Fruit fly (Drosophila melanogaster): ENCODE measurements around the gene Npc2h.

Gene Npc2h

dm6 chr3R:30733081-30733480, 13.0 kb downstream of the Npc2h start (continued):
- TF ChIP-seq CG8924 (tag; optimal IDR thresholded peaks at IDR 0.05) (peak; percentile 36), bsh (GFP tag; optimal IDR thresholded peaks at IDR 0.05) (peak in 1 of 2 experiments; percentile 59), Usf (GFP tag; optimal IDR thresholded peaks at IDR 0.05) (no peak), Gug (GFP tag; IDR thresholded peaks at IDR 0.05) (no peak), CG6854 (GFP tag; optimal IDR thresholded peaks at IDR 0.05) (no peak), CG31224 (GFP tag; IDR thresholded peaks at IDR 0.05) (no peak), grau (tag; optimal IDR thresholded peaks at IDR 0.05) (peak; percentile 35), CG13424 (tag; optimal IDR thresholded peaks at IDR 0.05) (peak; percentile 14), Spps (tag; optimal IDR thresholded peaks at IDR 0.05) (peak; percentile 42), gsb (GFP tag; IDR thresholded peaks at IDR 0.05) (no peak), row (GFP tag; IDR thresholded peaks at IDR 0.05) (peak; percentile 33; the same call in 2 of the 3 replicates), Ada2b (GFP tag; IDR thresholded peaks at IDR 0.05) (no peak), CG4328 (GFP tag; optimal IDR thresholded peaks at IDR 0.05) (no peak), CG4730 (GFP tag; IDR thresholded peaks at IDR 0.05) (no peak), CG6254 (GFP tag; optimal IDR thresholded peaks at IDR 0.05) (peak; percentile 24), tin (GFP tag; optimal IDR thresholded peaks at IDR 0.05) (no peak), D19A (tag; optimal IDR thresholded peaks at IDR 0.05) (peak; percentile 37), NFAT (GFP tag; IDR thresholded peaks at IDR 0.05) (no peak), CG9817 (tag; optimal IDR thresholded peaks at IDR 0.05) (no peak), ewg (GFP tag; optimal IDR thresholded peaks at IDR 0.05) (no peak), CG2712 (tag; optimal IDR thresholded peaks at IDR 0.05) (peak; percentile 73), trem (tag; optimal IDR thresholded peaks at IDR 0.05) (peak; percentile 43), HLH3B (GFP tag; IDR thresholded peaks at IDR 0.05) (no peak), CG10654 (GFP tag; optimal IDR thresholded peaks at IDR 0.05) (peak; percentile 2), ash1 (GFP tag; optimal IDR thresholded peaks at IDR 0.05) (no peak), CG4424 (GFP tag; optimal IDR thresholded peaks at IDR 0.05) (peak; percentile 6), CG34376 (GFP tag; optimal IDR thresholded peaks at IDR 0.05) (no peak), CG33557 (GFP tag; optimal IDR thresholded peaks at IDR 0.05) (peak; percentile 18), CG8089 (GFP tag; optimal IDR thresholded peaks at IDR 0.05) (no peak), CG17328 (GFP tag; IDR thresholded peaks at IDR 0.05) (0 out of 2 replicates have a peak, but pooled peaks have one; percentile 35), Ptx1 (GFP tag; IDR thresholded peaks at IDR 0.05) (no peak), chif (GFP tag; optimal IDR thresholded peaks at IDR 0.05) (no peak), mam (GFP tag; optimal IDR thresholded peaks at IDR 0.05) (no peak), Blimp-1 (GFP tag; optimal IDR thresholded peaks at IDR 0.05) (peak; percentile 61), Fer1 (GFP tag; optimal IDR thresholded peaks at IDR 0.05) (no peak), vvl (GFP tag; IDR thresholded peaks at IDR 0.05) (0 out of 2 replicates have a peak, but pooled peaks have one; percentile 10), B-H1 (GFP tag; IDR thresholded peaks at IDR 0.05) (no peak), sens (GFP tag) (peak; percentile 21), D (optimal IDR thresholded peaks at IDR 0.05) (no peak), D (GFP tag; optimal IDR thresholded peaks at IDR 0.05) (peak; percentile 4), Sin3A (optimal IDR thresholded peaks at IDR 0.05) (no peak), CG10979 (tag; optimal IDR thresholded peaks at IDR 0.05) (peak; percentile 72), kni (GFP tag; optimal IDR thresholded peaks at IDR 0.05) (no peak), Ravus (GFP tag; IDR thresholded peaks at IDR 0.05) (no peak), Gsc (GFP tag; IDR thresholded peaks at IDR 0.05) (no peak), tll (GFP tag; optimal IDR thresholded peaks at IDR 0.05) (peak in 1 of 2 experiments; percentile 27), BtbVII (GFP tag; optimal IDR thresholded peaks at IDR 0.05) (no peak), Hsf (GFP tag; optimal IDR thresholded peaks at IDR 0.05) (no peak), dmrt11E (tag; optimal IDR thresholded peaks at IDR 0.05) (peak; percentile 72), CG7839 (tag; optimal IDR thresholded peaks at IDR 0.05) (peak; percentile 21), gcm (GFP tag; optimal IDR thresholded peaks at IDR 0.05) (peak; percentile 64), lab (GFP tag; optimal IDR thresholded peaks at IDR 0.05) (peak; percentile 18)

Measured in whole organism, embryonic.